Fruit fly (Drosophila melanogaster): ENCODE results near the gene CG9777.

Gene CG9777

DNA sequence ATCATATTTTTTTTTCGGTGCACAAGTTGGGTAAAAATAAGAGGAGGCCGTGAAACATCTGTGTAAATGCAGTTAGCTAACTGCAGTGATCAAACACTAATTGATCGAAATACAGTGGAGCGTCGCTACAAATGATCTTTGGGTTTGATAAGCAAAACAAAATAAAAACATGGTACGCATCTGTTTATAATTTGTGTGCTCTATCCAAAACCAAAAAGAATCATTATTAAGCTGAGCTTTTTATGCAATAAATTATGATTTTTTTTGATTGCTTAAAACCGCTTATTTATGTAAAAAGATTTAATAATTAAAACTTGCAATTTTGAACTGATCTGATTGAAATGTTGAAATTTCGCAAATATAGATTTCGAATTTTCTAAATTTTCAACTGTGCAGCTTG, 38.2 kb upstream of the CG9777 start:
- TF ChIP-seq Pif1A (GFP tag; optimal IDR thresholded peaks at IDR 0.05) = peak; percentile 5
- TF ChIP-seq CG12605 (GFP tag; IDR thresholded peaks at IDR 0.05) = no peak

DNA sequence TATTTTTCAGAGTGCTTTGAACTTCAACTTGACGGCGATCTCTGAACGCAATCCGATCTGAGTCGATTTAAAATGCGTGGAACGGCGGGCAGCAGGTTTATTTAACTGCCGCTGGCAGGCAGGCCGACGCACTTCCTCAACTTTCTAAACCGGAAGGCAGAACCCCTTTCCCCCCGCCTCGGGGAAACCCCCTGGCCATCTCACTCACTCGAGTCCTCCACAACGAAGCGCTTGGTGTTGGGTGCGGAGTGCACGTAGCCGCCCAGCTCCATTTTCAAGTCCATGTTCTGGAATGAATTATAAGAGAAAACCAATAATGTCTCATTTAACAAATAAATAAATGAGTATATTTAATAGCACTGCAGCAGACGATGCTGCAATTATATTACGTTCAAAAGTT, 37.8 kb upstream of the CG9777 start:
- TF ChIP-seq Snoo (tag; optimal IDR thresholded peaks at IDR 0.05) = no peak
- TF ChIP-seq CG4496 (GFP tag; IDR thresholded peaks at IDR 0.05) = 0 out of 3 replicates have a peak, but pooled peaks have one; percentile 49

- TF ChIP-seq CG15710 (tag; optimal IDR thresholded peaks at IDR 0.05) = peak; percentile 17
- TF ChIP-seq Pif1A (GFP tag; optimal IDR thresholded peaks at IDR 0.05) = no peak
- TF ChIP-seq CG8159 (tag; optimal IDR thresholded peaks at IDR 0.05) = peak; percentile 7
- TF ChIP-seq CG34367 (tag; optimal IDR thresholded peaks at IDR 0.05) = no peak
- no peak for TF ChIP-seq CG4496 (GFP tag; IDR thresholded peaks at IDR 0.05)
- no peak for TF ChIP-seq CG14655 (GFP tag; optimal IDR thresholded peaks at IDR 0.05)
These were observed 32.5 kb upstream of the CG9777 start, which contains the start of gene CG15865 for dm6 chrX:16664405-16665064. CG15865 (minus strand) TSS chrX:16664455.

DNA sequence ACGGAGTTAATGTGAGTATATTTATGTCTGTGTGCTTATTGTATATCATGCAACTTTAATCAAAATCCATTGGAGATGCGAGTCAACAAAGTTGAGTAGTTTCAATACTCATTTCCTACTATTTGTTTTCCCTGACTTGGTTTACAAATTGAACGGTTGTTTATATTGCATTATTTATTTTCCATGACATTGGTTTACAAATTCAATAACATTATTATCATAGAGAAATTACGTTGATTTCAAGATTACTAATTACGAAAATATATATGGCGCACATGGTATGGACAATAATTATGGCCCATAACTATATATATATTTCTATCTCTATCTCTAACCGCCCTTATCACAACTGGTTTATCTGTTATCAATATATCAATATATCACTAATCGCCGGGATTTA, 28.6 kb upstream of the CG9777 start:
- no peak for TF ChIP-seq CG13204 (GFP tag; optimal IDR thresholded peaks at IDR 0.05)
- no peak for TF ChIP-seq gl (tag; optimal IDR thresholded peaks at IDR 0.05)
- no peak for TF ChIP-seq CG8301 (tag; optimal IDR thresholded peaks at IDR 0.05)
- no peak for TF ChIP-seq CG4496 (GFP tag; IDR thresholded peaks at IDR 0.05)
- TF ChIP-seq CG32121 (GFP tag; IDR thresholded peaks at IDR 0.05) = no peak
- TF ChIP-seq CG12605 (GFP tag; IDR thresholded peaks at IDR 0.05) = no peak
- TF ChIP-seq CG15710 (tag; optimal IDR thresholded peaks at IDR 0.05) = no peak

dm6 chrX:16655724-16656235, 23.7 kb upstream of the CG9777 start:
- TF ChIP-seq Pif1A (GFP tag; optimal IDR thresholded peaks at IDR 0.05) (no peak), CG12605 (GFP tag; IDR thresholded peaks at IDR 0.05) (no peak), CG32121 (GFP tag; IDR thresholded peaks at IDR 0.05) (no peak), CG8159 (tag; optimal IDR thresholded peaks at IDR 0.05) (no peak), CG8301 (tag; optimal IDR thresholded peaks at IDR 0.05) (no peak), Ets98B (GFP tag; IDR thresholded peaks at IDR 0.05) (0 out of 2 replicates have a peak, but pooled peaks have one; percentile 16), Snoo (tag; optimal IDR thresholded peaks at IDR 0.05) (peak; percentile 27), CG13204 (GFP tag; optimal IDR thresholded peaks at IDR 0.05) (peak; percentile 90), CG17806 (tag; optimal IDR thresholded peaks at IDR 0.05) (no peak), EcR (GFP tag; optimal IDR thresholded peaks at IDR 0.05) (peak; percentile 34), gl (tag; optimal IDR thresholded peaks at IDR 0.05) (no peak)

dm6 chrX:16654931-16655409, 22.9 kb upstream of the CG9777 start, which contains the start of the genes Nemp and r:
Nemp (minus strand) TSS chrX:16655015.
r (plus strand) TSS chrX:16655359.
- TF ChIP-seq CG34367 (tag; optimal IDR thresholded peaks at IDR 0.05) = no peak

- TF ChIP-seq CG17806 (tag; optimal IDR thresholded peaks at IDR 0.05) = no peak
- no peak for TF ChIP-seq rn (GFP tag; IDR thresholded peaks at IDR 0.05)
- TF ChIP-seq CG9948 (tag; optimal IDR thresholded peaks at IDR 0.05) = no peak
- no peak for TF ChIP-seq Snoo (tag; optimal IDR thresholded peaks at IDR 0.05)
- no peak for TF ChIP-seq CG14655 (GFP tag; optimal IDR thresholded peaks at IDR 0.05)
- TF ChIP-seq fd96Ca (GFP tag; IDR thresholded peaks at IDR 0.05) = no peak
- TF ChIP-seq Pif1B (GFP tag; optimal IDR thresholded peaks at IDR 0.05) = no peak
- TF ChIP-seq Ets98B (GFP tag; IDR thresholded peaks at IDR 0.05) = no peak
- TF ChIP-seq CG8159 (tag; optimal IDR thresholded peaks at IDR 0.05) = no peak
- no peak for TF ChIP-seq CG34367 (tag; optimal IDR thresholded peaks at IDR 0.05)
- no peak for TF ChIP-seq CG32121 (GFP tag; IDR thresholded peaks at IDR 0.05)
- no peak for TF ChIP-seq gl (tag; optimal IDR thresholded peaks at IDR 0.05)
- no peak for TF ChIP-seq CG15710 (tag; optimal IDR thresholded peaks at IDR 0.05)
- no peak for TF ChIP-seq CG10348 (GFP tag; IDR thresholded peaks at IDR 0.05)
- no peak for TF ChIP-seq CG12605 (GFP tag; IDR thresholded peaks at IDR 0.05)
- no peak for TF ChIP-seq D1 (tag; optimal IDR thresholded peaks at IDR 0.05)
- no peak for TF ChIP-seq Pif1A (GFP tag; optimal IDR thresholded peaks at IDR 0.05)
- TF ChIP-seq EcR (GFP tag; optimal IDR thresholded peaks at IDR 0.05) = no peak
- TF ChIP-seq CG8301 (tag; optimal IDR thresholded peaks at IDR 0.05) = no peak
These were observed 19.6 kb upstream of the CG9777 start for dm6 chrX:16651625-16652024.

- no peak for TF ChIP-seq D1 (tag; optimal IDR thresholded peaks at IDR 0.05)
- TF ChIP-seq Snoo (tag; optimal IDR thresholded peaks at IDR 0.05) = no peak
- no peak for TF ChIP-seq CG32121 (GFP tag; IDR thresholded peaks at IDR 0.05)
- TF ChIP-seq CG12605 (GFP tag; IDR thresholded peaks at IDR 0.05) = no peak
- TF ChIP-seq CG15710 (tag; optimal IDR thresholded peaks at IDR 0.05) = no peak
These were observed 19.1 kb upstream of the CG9777 start, which contains the start of the genes CG32573 and CG42512 for dm6 chrX:16651098-16651497. CG32573 (plus strand) TSS chrX:16651376. CG42512 (plus strand) TSS chrX:16651376.

All from whole organism, pupa.